Fruit fly (Drosophila melanogaster) whole organism, pupa: ENCODE data around the gene CG32713.

Experiments used
- CG12605 ChIP-seq: fragments of 200-800 bp; sonication (Bioruptor generic); IDR thresholded peaks from 2 replicates; pipeline ENCODE4 v1.3.6; 2022; ENCODE audit warnings: missing biosample characterization, missing genetic modification characterization
- CG15710 ChIP-seq: fragments of 200-800 bp; sonication (Bioruptor generic); optimal IDR thresholded peaks from 2 replicates; lab custom pipeline; 2018; ENCODE audit warnings: missing biosample characterization, mild to moderate bottlenecking, missing genetic modification characterization, moderate library complexity
- CG8159 ChIP-seq: fragments of 200-800 bp; sonication (Bioruptor generic); optimal IDR thresholded peaks from 3 replicates; lab custom pipeline; 2018; ENCODE audit warnings: missing biosample characterization, mild to moderate bottlenecking, missing genetic modification characterization, moderate library complexity
- CG9948 ChIP-seq: fragments of 200-800 bp; sonication (Bioruptor generic); optimal IDR thresholded peaks from 2 replicates; lab custom pipeline; 2018; ENCODE audit warnings: missing biosample characterization, mild to moderate bottlenecking, missing genetic modification characterization, moderate library complexity
- Ets98B ChIP-seq: fragments of 200-800 bp; sonication (Bioruptor generic); IDR thresholded peaks from 2 replicates; pipeline ENCODE4 v1.3.6; 2022; ENCODE audit warnings: missing biosample characterization, missing genetic modification characterization
- Pif1A ChIP-seq: fragments of 200-800 bp; sonication (Bioruptor generic); optimal IDR thresholded peaks from 3 replicates; lab custom pipeline; 2016; ENCODE audit warnings: missing biosample characterization, missing genetic modification characterization
- Pif1B ChIP-seq: fragments of 200-800 bp; sonication (Bioruptor generic); optimal IDR thresholded peaks from 3 replicates; lab custom pipeline; 2016; ENCODE audit warnings: missing biosample characterization, missing genetic modification characterization
- Snoo ChIP-seq: fragments of 200-800 bp; sonication (Bioruptor generic); optimal IDR thresholded peaks from 3 replicates; lab custom pipeline; 2017; ENCODE audit warnings: missing biosample characterization, mild to moderate bottlenecking, missing genetic modification characterization, inconsistent platforms
- fd96Ca ChIP-seq: fragments of 200-800 bp; sonication (Bioruptor generic); IDR thresholded peaks from 3 replicates; pipeline ENCODE4 v1.3.6; 2022; ENCODE audit warnings: missing biosample characterization, missing genetic modification characterization
- rn ChIP-seq: fragments of 200-800 bp; sonication (Bioruptor generic); IDR thresholded peaks from 2 replicates; pipeline ENCODE4 v1.3.6; 2022; ENCODE audit warnings: missing biosample characterization, missing genetic modification characterization

DNA sequence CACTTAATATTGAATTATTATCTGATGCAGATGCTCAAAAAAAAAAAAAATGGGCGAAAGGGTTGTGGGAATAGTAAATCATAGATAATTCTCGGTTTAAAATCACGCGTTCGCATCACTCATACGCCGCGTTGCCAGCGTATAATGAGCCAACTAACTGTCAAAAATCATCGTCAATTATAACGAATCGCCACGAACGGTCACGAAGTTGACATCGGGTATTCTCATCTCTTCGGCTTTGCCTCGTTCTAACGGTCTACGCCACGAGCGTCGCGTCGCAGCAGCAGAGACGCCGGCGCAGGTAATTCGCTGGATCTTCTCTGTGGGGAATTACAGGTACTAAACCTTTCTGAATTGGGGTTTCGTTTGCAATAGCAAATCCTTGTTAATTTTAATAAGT lies 43.9 kb upstream of the CG32713 start:
- TF ChIP-seq fd96Ca (GFP tag; lab: Robert Waterston, UW) (no peak), Snoo (tag; lab: Kevin White, UChicago) (no peak), CG12605 (GFP tag; lab: Robert Waterston, UW) (no peak), CG15710 (no peak), Pif1B (no peak), Ets98B (no peak), Pif1A (GFP tag; lab: Kevin White, UChicago) (no peak), CG9948 (tag; lab: Kevin White, UChicago) (no peak), rn (no peak), CG8159 (tag; lab: Kevin White, UChicago) (no peak)
